Worm (Caenorhabditis elegans) whole organism, young adult: Measurements from ENCODE around the gene R07B1.13.

Source experiments
- B0261.1 ChIP-seq: sonication (generic microtip); optimal IDR thresholded peaks from 2 replicates; lab custom pipeline; 2016; ENCODE audit warnings: mild to moderate bottlenecking, missing genetic modification characterization, moderate library complexity, missing compliant biosample characterization
- B0336.3 ChIP-seq: fragments of 200-800 bp; sonication (Bioruptor generic); IDR thresholded peaks from 2 replicates; pipeline ENCODE4 v1.3.6; 2022; ENCODE audit warnings: missing genetic modification characterization, missing compliant biosample characterization
- K12H6.12 ChIP-seq: fragments of 200-800 bp; sonication (Bioruptor generic); optimal IDR thresholded peaks from 2 replicates; lab custom pipeline; 2018; ENCODE audit warnings: mild to moderate bottlenecking, missing genetic modification characterization, missing compliant biosample characterization
- ama-1 ChIP-seq, 3 experiments: fragments of 150-350 bp in 1 of 3; sonication (generic microtip) in 2 of 3; optimal IDR thresholded peaks; 2 replicates each; lab custom pipeline; 2014 to 2018; ENCODE audit warnings: missing biosample characterization in 2 of 3, missing genetic modification characterization in 2 of 3, missing genetic modification reagents in 2 of 3
- attf-3 ChIP-seq: fragments of 200-800 bp; sonication (Bioruptor generic); conservative IDR thresholded peaks from 2 replicates; pipeline ENCODE4 v1.3.6; 2022; ENCODE audit warnings: missing genetic modification reagents, missing genetic modification characterization, missing compliant biosample characterization
- bed-2 ChIP-seq: fragments of 200-800 bp; sonication (Bioruptor generic); IDR thresholded peaks from 2 replicates; pipeline ENCODE4 v1.3.6; 2022; ENCODE audit warnings: missing genetic modification reagents, missing genetic modification characterization, missing compliant biosample characterization
- let-526 ChIP-seq: fragments of 200-800 bp; sonication (Bioruptor generic); IDR thresholded peaks from 2 replicates; pipeline ENCODE4 v1.3.6; 2022; ENCODE audit warnings: missing genetic modification reagents, missing genetic modification characterization, missing compliant biosample characterization
- madf-8 ChIP-seq: fragments of 200-800 bp; sonication (Bioruptor generic); conservative IDR thresholded peaks from 2 replicates; pipeline ENCODE4 v1.3.6; 2022; ENCODE audit warnings: missing genetic modification reagents, missing genetic modification characterization, missing compliant biosample characterization
- nfya-1 ChIP-seq: sonication (generic microtip); optimal IDR thresholded peaks from 2 replicates; lab custom pipeline; 2017; ENCODE audit warnings: antibody characterized with exemption, missing compliant biosample characterization, missing genetic modification characterization, borderline replicate concordance; ENCODE audit not compliant: insufficient read depth
- nfyb-1 ChIP-seq: fragments of 200-800 bp; sonication (Bioruptor generic); IDR thresholded peaks from 2 replicates; pipeline ENCODE4 v1.3.6; 2022; ENCODE audit warnings: missing genetic modification reagents, missing genetic modification characterization, missing compliant biosample characterization
- nhr-80 ChIP-seq: sonication (generic microtip); optimal IDR thresholded peaks from 2 replicates; lab custom pipeline; 2016; ENCODE audit warnings: missing genetic modification characterization, missing compliant biosample characterization
- nhr-90 ChIP-seq: sonication (generic microtip); optimal IDR thresholded peaks from 2 replicates; lab custom pipeline; 2016; ENCODE audit warnings: missing genotype, mild to moderate bottlenecking, missing genetic modification characterization, missing compliant biosample characterization
- sea-2 ChIP-seq: fragments of 200-800 bp; sonication (Bioruptor generic); IDR thresholded peaks from 2 replicates; pipeline ENCODE4 v1.3.6; 2022; ENCODE audit warnings: missing genetic modification characterization, missing compliant biosample characterization
- ztf-22 ChIP-seq: fragments of 200-800 bp; sonication (Bioruptor generic); optimal IDR thresholded peaks from 2 replicates; lab custom pipeline; 2018; ENCODE audit warnings: mild to moderate bottlenecking, missing genetic modification characterization, moderate library complexity, missing compliant biosample characterization

- TF ChIP-seq K12H6.12 (tag; lab: Kevin White, UChicago) (no peak), B0261.1 (tag; lab: Kevin White, UChicago) (no peak), sea-2 (GFP tag; lab: Robert Waterston, UW) (no peak), nfya-1 (no peak), madf-8 (GFP tag; lab: Robert Waterston, UW) (peak; percentile 41), let-526 (GFP tag; lab: Robert Waterston, UW) (no peak), bed-2 (GFP tag; lab: Robert Waterston, UW) (no peak), ama-1 (optimal IDR thresholded peaks at IDR 0.05; lab: Kevin White, UChicago) (no peak), ama-1 (GFP tag; optimal IDR thresholded peaks at IDR 0.05; lab: Kevin White, UChicago) (no peak), B0336.3 (GFP tag; lab: Robert Waterston, UW) (no peak), attf-3 (GFP tag; lab: Robert Waterston, UW) (no peak), nhr-80 (tag; lab: Kevin White, UChicago) (no peak), ztf-22 (GFP tag; lab: Kevin White, UChicago) (no peak), nhr-90 (tag; lab: Kevin White, UChicago) (no peak), nfyb-1 (no peak)
Observed at ce11 chrX:9883837-9884324, 14.3 kb downstream of the R07B1.13 start, which contains the start of gene mrp-4.
